Fruit fly (Drosophila melanogaster): ENCODE results near the gene CG10175.

- TF ChIP-seq CG11247 (GFP tag; IDR thresholded peaks at IDR 0.05) (no peak), NK7.1 (GFP tag; optimal IDR thresholded peaks at IDR 0.05) (no peak), emc (GFP tag; optimal IDR thresholded peaks at IDR 0.05) (no peak), B-H2 (GFP tag; optimal IDR thresholded peaks at IDR 0.05) (no peak), Camta (GFP tag; optimal IDR thresholded peaks at IDR 0.05) (no peak), so (GFP tag; IDR thresholded peaks at IDR 0.05) (no peak), CG14014 (GFP tag; IDR thresholded peaks at IDR 0.05) (no peak), CG8478 (optimal IDR thresholded peaks at IDR 0.05) (no peak), CG30431 (GFP tag; optimal IDR thresholded peaks at IDR 0.05) (no peak), eyg (GFP tag; optimal IDR thresholded peaks at IDR 0.05) (no peak)
Observed at dm6 chr3R:23504760-23505159, 26.0 kb downstream of the CG10175 start.
